Worm (Caenorhabditis elegans) whole organism, early embryonic: Measurements from ENCODE around the gene rpl-32.

Source experiments
- B0310.2 ChIP-seq: sonication (generic microtip); optimal IDR thresholded peaks from 2 replicates; lab custom pipeline; 2016; ENCODE audit warnings: mild to moderate bottlenecking, missing genetic modification characterization, missing compliant biosample characterization
- F13C5.2 ChIP-seq: sonication (generic microtip); optimal IDR thresholded peaks from 2 replicates; lab custom pipeline; 2017; ENCODE audit warnings: mild to moderate bottlenecking, missing genetic modification characterization, inconsistent platforms, missing compliant biosample characterization
- aly-1 ChIP-seq: sonication (generic microtip); optimal IDR thresholded peaks from 2 replicates; lab custom pipeline; 2016; ENCODE audit warnings: missing genetic modification characterization, missing compliant biosample characterization
- ama-1 ChIP-seq: fragments of 150-350 bp; optimal IDR thresholded peaks from 2 replicates; lab custom pipeline; 2014
- ceh-13 ChIP-seq: fragments of 200-800 bp; sonication (Bioruptor generic); optimal IDR thresholded peaks from 2 replicates; lab custom pipeline; 2018; ENCODE audit warnings: mild to moderate bottlenecking, missing genetic modification characterization, missing compliant biosample characterization
- ceh-36 ChIP-seq: sonication (generic microtip); optimal IDR thresholded peaks from 2 replicates; lab custom pipeline; 2016; ENCODE audit warnings: missing genetic modification characterization, inconsistent platforms, missing compliant biosample characterization
- ets-7 ChIP-seq: sonication (generic microtip); optimal IDR thresholded peaks from 2 replicates; lab custom pipeline; 2016; ENCODE audit warnings: missing genotype, missing genetic modification characterization, missing compliant biosample characterization
- flt-1 ChIP-seq: fragments of 200-800 bp; sonication (Bioruptor generic); IDR thresholded peaks from 2 replicates; pipeline ENCODE4 v1.3.6; 2022; ENCODE audit warnings: missing genetic modification characterization, missing compliant biosample characterization
- hmbx-1 ChIP-seq: sonication (generic microtip); optimal IDR thresholded peaks from 2 replicates; lab custom pipeline; 2016; ENCODE audit warnings: mild to moderate bottlenecking, missing genetic modification characterization, missing compliant biosample characterization
- hmg-4 ChIP-seq: fragments of 200-800 bp; sonication (Bioruptor generic); optimal IDR thresholded peaks from 2 replicates; lab custom pipeline; 2018; ENCODE audit warnings: mild to moderate bottlenecking, missing genetic modification characterization, missing compliant biosample characterization
- hnd-1 ChIP-seq: sonication (generic microtip); optimal IDR thresholded peaks from 2 replicates; lab custom pipeline; 2016; ENCODE audit warnings: missing genetic modification characterization, missing compliant biosample characterization
- pes-1 ChIP-seq: fragments of 200-800 bp; sonication (Bioruptor generic); IDR thresholded peaks from 2 replicates; pipeline ENCODE4 v1.3.6; 2022; ENCODE audit warnings: missing genetic modification reagents, missing genetic modification characterization, missing compliant biosample characterization
- scrt-1 ChIP-seq: fragments of 200-800 bp; sonication (Bioruptor generic); IDR thresholded peaks from 2 replicates; pipeline ENCODE4 v1.3.6; 2022; ENCODE audit warnings: missing genetic modification characterization, missing compliant biosample characterization
- sea-1 ChIP-seq: fragments of 200-800 bp; sonication (Bioruptor generic); conservative IDR thresholded peaks from 2 replicates; pipeline ENCODE4 v1.3.6; 2022; ENCODE audit warnings: missing genetic modification characterization, missing compliant biosample characterization
- tbx-11 ChIP-seq: fragments of 200-800 bp; sonication (Bioruptor generic); IDR thresholded peaks from 2 replicates; pipeline ENCODE4 v1.3.6; 2022; ENCODE audit warnings: missing genetic modification characterization, missing compliant biosample characterization
- tbx-37 ChIP-seq: fragments of 200-800 bp; sonication (Bioruptor generic); conservative IDR thresholded peaks from 2 replicates; pipeline ENCODE4 v1.3.6; 2022; ENCODE audit warnings: missing genetic modification reagents, missing genetic modification characterization, missing compliant biosample characterization
- tra-4 ChIP-seq: sonication (generic microtip); optimal IDR thresholded peaks from 2 replicates; lab custom pipeline; 2017; ENCODE audit warnings: missing genetic modification characterization, missing compliant biosample characterization

Gene rpl-32

ce11 chrII:9029218-9029672, 27.6 kb downstream of the rpl-32 start, which contains the start of gene F37B12.1:
TSS of gene F37B12.1 (minus strand) at chrII:9029268.
- TF ChIP-seq aly-1 (no peak), ceh-13 (no peak), hnd-1 (no peak), pes-1 (no peak), tbx-37 (GFP tag; lab: Robert Waterston, UW) (no peak), tbx-11 (GFP tag; lab: Robert Waterston, UW) (no peak), ets-7 (tag; lab: Kevin White, UChicago) (no peak), scrt-1 (GFP tag; lab: Robert Waterston, UW) (no peak), hmg-4 (GFP tag; lab: Kevin White, UChicago) (no peak), flt-1 (no peak), ceh-36 (tag; lab: Kevin White, UChicago) (no peak), sea-1 (no peak), ama-1 (no peak), B0310.2 (tag; lab: Kevin White, UChicago) (no peak), tra-4 (tag; lab: Kevin White, UChicago) (no peak), hmbx-1 (tag; lab: Kevin White, UChicago) (no peak), F13C5.2 (no peak)

ce11 chrII:9028096-9028495, 28.8 kb downstream of the rpl-32 start:
- TF ChIP-seq scrt-1 (GFP tag; lab: Robert Waterston, UW) = no peak
- no peak for TF ChIP-seq flt-1
- TF ChIP-seq hmbx-1 (tag; lab: Kevin White, UChicago) = no peak
- TF ChIP-seq tra-4 (tag; lab: Kevin White, UChicago) = no peak
- TF ChIP-seq hnd-1 = no peak
- no peak for TF ChIP-seq sea-1
- no peak for TF ChIP-seq ets-7 (tag; lab: Kevin White, UChicago)
- no peak for TF ChIP-seq ceh-13
- TF ChIP-seq ceh-36 (tag; lab: Kevin White, UChicago) = no peak
- TF ChIP-seq tbx-37 (GFP tag; lab: Robert Waterston, UW) = no peak
- no peak for TF ChIP-seq pes-1
- no peak for TF ChIP-seq F13C5.2
- no peak for TF ChIP-seq B0310.2 (tag; lab: Kevin White, UChicago)
- TF ChIP-seq aly-1 = no peak
- no peak for TF ChIP-seq tbx-11 (GFP tag; lab: Robert Waterston, UW)
- no peak for TF ChIP-seq ama-1

- no peak for TF ChIP-seq hmg-4 (GFP tag; lab: Kevin White, UChicago)
- TF ChIP-seq F13C5.2 = no peak
- no peak for TF ChIP-seq sea-1
- TF ChIP-seq hnd-1 = no peak
- TF ChIP-seq ama-1 = no peak
- TF ChIP-seq tra-4 (tag; lab: Kevin White, UChicago) = no peak
- TF ChIP-seq tbx-11 (GFP tag; lab: Robert Waterston, UW) = no peak
- no peak for TF ChIP-seq scrt-1 (GFP tag; lab: Robert Waterston, UW)
- TF ChIP-seq ceh-36 (tag; lab: Kevin White, UChicago) = no peak
- no peak for TF ChIP-seq aly-1
- TF ChIP-seq ceh-13 = no peak
- TF ChIP-seq ets-7 (tag; lab: Kevin White, UChicago) = no peak
- no peak for TF ChIP-seq hmbx-1 (tag; lab: Kevin White, UChicago)
- TF ChIP-seq B0310.2 (tag; lab: Kevin White, UChicago) = no peak
- TF ChIP-seq pes-1 = no peak
- no peak for TF ChIP-seq tbx-37 (GFP tag; lab: Robert Waterston, UW)
- no peak for TF ChIP-seq flt-1
Measured at ce11 chrII:9026348-9026747, 30.5 kb downstream of the rpl-32 start.

- TF ChIP-seq ama-1 (no peak), B0310.2 (tag; lab: Kevin White, UChicago) (no peak), flt-1 (no peak), ceh-36 (tag; lab: Kevin White, UChicago) (no peak), hmg-4 (GFP tag; lab: Kevin White, UChicago) (no peak)
Measured at ce11 chrII:9024312-9024711, 32.6 kb downstream of the rpl-32 start.

- TF ChIP-seq B0310.2 (tag; lab: Kevin White, UChicago) = no peak
- no peak for TF ChIP-seq aly-1
- no peak for TF ChIP-seq pes-1
- TF ChIP-seq tbx-11 (GFP tag; lab: Robert Waterston, UW) = no peak
- TF ChIP-seq tra-4 (tag; lab: Kevin White, UChicago) = no peak
Measured at ce11 chrII:9021625-9022024, 35.3 kb downstream of the rpl-32 start.

ce11 chrII:9019704-9020103, 37.2 kb downstream of the rpl-32 start, which contains the start of gene dep-1:
TSS of gene dep-1 (minus strand) at chrII:9019798.
- TF ChIP-seq scrt-1 (GFP tag; lab: Robert Waterston, UW) = no peak

ce11 chrII:9017628-9018027, 39.3 kb downstream of the rpl-32 start:
- TF ChIP-seq aly-1 (no peak), scrt-1 (GFP tag; lab: Robert Waterston, UW) (no peak), ceh-13 (no peak), tra-4 (tag; lab: Kevin White, UChicago) (no peak), tbx-37 (GFP tag; lab: Robert Waterston, UW) (no peak), ets-7 (tag; lab: Kevin White, UChicago) (no peak), sea-1 (no peak), hnd-1 (no peak), F13C5.2 (no peak)

ce11 chrII:9014877-9015505, 41.9 kb downstream of the rpl-32 start:
- TF ChIP-seq ceh-36 (tag; lab: Kevin White, UChicago) (no peak), hmbx-1 (tag; lab: Kevin White, UChicago) (no peak), hnd-1 (no peak), ceh-13 (no peak), tra-4 (tag; lab: Kevin White, UChicago) (no peak), hmg-4 (GFP tag; lab: Kevin White, UChicago) (no peak), tbx-37 (GFP tag; lab: Robert Waterston, UW) (no peak), scrt-1 (GFP tag; lab: Robert Waterston, UW) (no peak), ets-7 (tag; lab: Kevin White, UChicago) (no peak), pes-1 (no peak), F13C5.2 (no peak), aly-1 (no peak)
